Worm (Caenorhabditis elegans) whole organism, mixed stage, embryonic: ENCODE results near the gene C33C12.11.

Experiments used
- bed-3 ChIP-seq: fragments of 200-800 bp; sonication (Bioruptor generic); optimal IDR thresholded peaks from 3 replicates; lab custom pipeline; 2018; ENCODE audit warnings: mild to moderate bottlenecking, missing genetic modification characterization, moderate library complexity, missing compliant biosample characterization
- blmp-1 ChIP-seq: fragments of 150-350 bp; optimal IDR thresholded peaks from 2 replicates; lab custom pipeline; 2014; ENCODE audit warnings: missing biosample characterization, missing genetic modification characterization
- ceh-83 ChIP-seq: fragments of 200-800 bp; sonication (Bioruptor generic); optimal IDR thresholded peaks from 2 replicates; lab custom pipeline; 2018; ENCODE audit warnings: mild to moderate bottlenecking, missing genetic modification characterization, missing compliant biosample characterization
- ces-1 ChIP-seq: fragments of 150-350 bp; optimal IDR thresholded peaks from 2 replicates; lab custom pipeline; 2014; ENCODE audit warnings: missing biosample characterization, missing genetic modification reagents, missing genetic modification characterization
- elt-1 ChIP-seq: sonication (generic microtip); optimal IDR thresholded peaks from 2 replicates; lab custom pipeline; 2017; ENCODE audit warnings: missing genetic modification characterization, mild to moderate bottlenecking, missing compliant biosample characterization, antibody characterized with exemption, moderate library complexity, borderline replicate concordance; ENCODE audit not compliant: insufficient read depth
- mab-5 ChIP-seq: fragments of 150-350 bp; optimal IDR thresholded peaks from 2 replicates; lab custom pipeline; 2014; ENCODE audit warnings: missing biosample characterization, missing genetic modification characterization
- nhr-76 ChIP-seq: sonication (generic microtip); optimal IDR thresholded peaks from 2 replicates; lab custom pipeline; 2017; ENCODE audit warnings: missing biosample characterization, missing genetic modification characterization
- snpc-4 ChIP-seq: fragments of 150-350 bp; optimal IDR thresholded peaks from 2 replicates; lab custom pipeline; 2014; ENCODE audit warnings: missing biosample characterization, missing genetic modification characterization
- unc-39 ChIP-seq: fragments of 150-350 bp; optimal IDR thresholded peaks from 2 replicates; lab custom pipeline; 2014; ENCODE audit warnings: missing biosample characterization, missing genetic modification characterization
- zip-8 ChIP-seq: fragments of 150-350 bp; optimal IDR thresholded peaks from 2 replicates; lab custom pipeline; 2014; ENCODE audit warnings: missing biosample characterization, missing genetic modification characterization
- ztf-11 ChIP-seq: fragments of 150-350 bp; optimal IDR thresholded peaks from 2 replicates; lab custom pipeline; 2014; ENCODE audit warnings: missing biosample characterization, missing genetic modification characterization

- no peak for TF ChIP-seq ces-1 (GFP tag; lab: Kevin White, UChicago)
- no peak for TF ChIP-seq unc-39
- TF ChIP-seq blmp-1, result no peak
- no peak for TF ChIP-seq zip-8 (tag; lab: Kevin White, UChicago)
- TF ChIP-seq mab-5, result no peak
- TF ChIP-seq elt-1 (tag; lab: Kevin White, UChicago), result no peak
- no peak for TF ChIP-seq ztf-11
- no peak for TF ChIP-seq nhr-76
- TF ChIP-seq snpc-4 (tag; lab: Kevin White, UChicago), result no peak
- TF ChIP-seq bed-3 (GFP tag; lab: Kevin White, UChicago), result no peak
- TF ChIP-seq ceh-83 (GFP tag; lab: Kevin White, UChicago), result no peak
These were observed 2.7 kb upstream of the C33C12.11 start, which contains the start of gene C33C12.4 for ce11 chrII:2166376-2166775.
